Worm (Caenorhabditis elegans) whole organism, midembryonic: ENCODE measurements around the gene nape-1.

Experiments
- T22C8.4 ChIP-seq: fragments of 200-800 bp; sonication (Bioruptor generic); IDR thresholded peaks from 2 replicates; pipeline ENCODE4 v1.3.6; 2022; ENCODE audit warnings: missing genetic modification characterization, missing compliant biosample characterization
- cog-1 ChIP-seq: sonication (generic microtip); optimal IDR thresholded peaks from 2 replicates; lab custom pipeline; 2016; ENCODE audit warnings: missing genetic modification characterization, missing compliant biosample characterization
- flt-1 ChIP-seq: fragments of 200-800 bp; sonication (Bioruptor generic); IDR thresholded peaks from 2 replicates; pipeline ENCODE4 v1.3.6; 2022; ENCODE audit warnings: missing genetic modification characterization, missing compliant biosample characterization
- klf-2 ChIP-seq: fragments of 200-800 bp; sonication (Bioruptor generic); conservative IDR thresholded peaks from 2 replicates; pipeline ENCODE4 v1.3.6; 2022; ENCODE audit warnings: missing genetic modification reagents, missing genetic modification characterization, missing compliant biosample characterization
- med-1 ChIP-seq: sonication (generic microtip); optimal IDR thresholded peaks from 2 replicates; lab custom pipeline; 2017; ENCODE audit warnings: missing genetic modification characterization, mild to moderate bottlenecking, missing compliant biosample characterization, antibody characterized with exemption, missing genetic modification reagents; ENCODE audit not compliant: insufficient read depth
- ref-1 ChIP-seq: fragments of 200-800 bp; sonication (Bioruptor generic); conservative IDR thresholded peaks from 2 replicates; pipeline ENCODE4 v1.3.6; 2022; ENCODE audit warnings: missing genetic modification reagents, missing genetic modification characterization, missing compliant biosample characterization
- tab-1 ChIP-seq: fragments of 200-800 bp; sonication (Bioruptor generic); IDR thresholded peaks from 2 replicates; pipeline ENCODE4 v1.3.6; 2022; ENCODE audit warnings: missing genetic modification characterization, missing compliant biosample characterization
- ztf-23 ChIP-seq: fragments of 200-800 bp; sonication (Bioruptor generic); IDR thresholded peaks from 2 replicates; pipeline ENCODE4 v1.3.6; 2022; ENCODE audit warnings: missing genetic modification reagents, missing genetic modification characterization, missing compliant biosample characterization
- ztf-29 ChIP-seq: fragments of 200-800 bp; sonication (Bioruptor generic); IDR thresholded peaks from 2 replicates; pipeline ENCODE4 v1.3.6; 2022; ENCODE audit warnings: missing genetic modification reagents, missing genetic modification characterization, missing compliant biosample characterization

DNA sequence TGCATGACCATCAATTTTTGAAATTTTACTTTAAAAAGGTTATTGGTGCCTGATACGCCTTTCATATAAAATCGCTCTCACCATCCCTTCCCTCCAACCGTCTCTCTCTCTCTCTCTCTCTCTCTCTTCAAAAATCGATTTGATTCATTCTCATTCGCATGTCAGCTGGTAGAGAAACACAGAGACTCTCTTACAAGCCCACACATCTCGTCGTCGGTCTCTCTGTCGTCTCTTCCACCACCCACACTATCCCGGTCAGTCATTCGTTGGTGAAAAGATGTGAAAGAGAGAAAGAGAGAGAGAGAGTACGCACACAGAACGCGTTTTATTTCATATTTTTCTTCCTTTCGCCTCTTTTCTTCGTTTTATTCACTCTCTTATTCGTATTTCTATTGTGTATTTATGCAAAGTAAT is 1.8 kb upstream of the nape-1 start:
- TF ChIP-seq med-1 (GFP tag; lab: Kevin White, UChicago): no peak
- TF ChIP-seq ref-1 (GFP tag; lab: Robert Waterston, UW): no peak
- no peak for TF ChIP-seq klf-2 (GFP tag; lab: Robert Waterston, UW)
- no peak for TF ChIP-seq ztf-23 (GFP tag; lab: Robert Waterston, UW)
- TF ChIP-seq flt-1 (GFP tag; lab: Robert Waterston, UW): 0 out of 2 replicates have a peak, but pooled peaks have one; percentile 47
- peak; percentile 85 for TF ChIP-seq T22C8.4 (GFP tag; lab: Robert Waterston, UW)
- peak; percentile 79 for TF ChIP-seq cog-1
- no peak for TF ChIP-seq tab-1
- no peak for TF ChIP-seq ztf-29 (GFP tag; lab: Robert Waterston, UW)
